Fruit fly (Drosophila melanogaster): ENCODE measurements around the gene Aven.
A peak's percentile ranks its signal among the peaks of the same experiment; 100 is the strongest.

DNA sequence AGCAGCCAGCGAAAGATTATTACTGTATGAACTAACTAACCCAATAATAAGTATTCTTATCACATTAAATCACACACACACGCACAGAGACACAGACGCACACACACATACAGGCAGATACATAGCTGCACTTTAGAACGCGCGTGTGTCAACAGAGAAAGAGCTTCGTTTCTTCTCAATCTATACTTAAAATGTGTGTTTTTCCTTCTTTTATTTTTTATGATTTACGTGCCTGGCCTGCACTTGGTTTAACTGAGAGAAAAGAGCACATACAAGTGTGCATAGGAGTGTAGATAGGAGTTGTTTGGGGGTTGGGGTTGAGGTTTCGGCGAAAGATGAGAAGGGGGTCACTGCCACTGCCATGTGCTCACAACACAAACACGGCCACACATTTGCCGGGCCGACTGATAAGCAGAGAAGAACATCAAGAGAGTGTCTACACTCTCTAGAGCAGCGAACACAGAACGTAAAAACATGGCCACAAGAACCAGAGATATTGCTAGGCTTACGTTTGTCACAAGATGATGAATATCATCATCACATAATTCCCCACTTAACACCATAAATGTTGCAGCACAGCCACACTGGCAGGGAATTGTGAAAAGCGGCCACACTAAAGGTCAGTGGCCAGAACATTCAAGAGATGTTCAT is 38.3 kb upstream of the Aven start:
- no peak for TF ChIP-seq CG12071 (GFP tag; optimal IDR thresholded peaks at IDR 0.05)
- no peak for TF ChIP-seq Side (GFP tag; optimal IDR thresholded peaks at IDR 0.05)
- no peak for TF ChIP-seq fru (optimal IDR thresholded peaks at IDR 0.05)
- no peak for TF ChIP-seq Atf6 (GFP tag; IDR thresholded peaks at IDR 0.05)
- TF ChIP-seq h (optimal IDR thresholded peaks at IDR 0.05), result no peak
- TF ChIP-seq usp (GFP tag; optimal IDR thresholded peaks at IDR 0.05), result no peak
- TF ChIP-seq CG10543 (GFP tag; optimal IDR thresholded peaks at IDR 0.05), result peak; percentile 46
- TF ChIP-seq lmd (GFP tag; IDR thresholded peaks at IDR 0.05), result no peak
- no peak for TF ChIP-seq Usf (GFP tag; optimal IDR thresholded peaks at IDR 0.05)
- no peak for TF ChIP-seq CG3163 (GFP tag; optimal IDR thresholded peaks at IDR 0.05)
- no peak for TF ChIP-seq mam (GFP tag; optimal IDR thresholded peaks at IDR 0.05)
- no peak for TF ChIP-seq bbx (GFP tag; IDR thresholded peaks at IDR 0.05; ENCODE audit: partially characterized antibody)
- TF ChIP-seq crol (GFP tag; IDR thresholded peaks at IDR 0.05), result no peak
- no peak for TF ChIP-seq Dfd (GFP tag; optimal IDR thresholded peaks at IDR 0.05)
